Worm (Caenorhabditis elegans): ENCODE data around the gene F46F5.16.

- TF ChIP-seq lsy-2 (tag; optimal IDR thresholded peaks at IDR 0.05) = no peak
- no peak for TF ChIP-seq dpl-1 (GFP tag; optimal IDR thresholded peaks at IDR 0.05)
- no peak for TF ChIP-seq nhr-76 (tag; optimal IDR thresholded peaks at IDR 0.05)
Observed at ce11 chrII:740808-741207, 46.2 kb upstream of the F46F5.16 start, which contains the start of gene fbxc-48.

Data from whole organism, L1 larva.